Worm (Caenorhabditis elegans): ENCODE measurements around the gene tlk-1.

DNA sequence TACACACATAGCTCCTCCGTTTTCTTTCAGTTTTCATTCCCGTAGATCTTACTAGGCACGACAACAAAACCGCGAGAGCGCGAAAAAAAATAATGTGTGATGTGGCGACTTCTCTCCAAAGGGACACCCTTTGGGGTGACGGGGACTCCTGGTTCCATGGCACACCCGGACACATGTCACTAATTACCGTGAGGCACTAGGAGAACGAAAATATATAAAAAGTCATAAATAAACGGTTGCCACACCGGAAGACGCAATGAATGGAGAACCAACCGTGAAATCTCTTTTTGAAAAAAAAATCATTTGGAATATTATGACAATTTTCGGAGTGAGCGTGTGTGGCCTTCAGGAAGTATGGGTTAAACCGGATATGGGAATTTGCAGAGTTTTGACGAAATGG lies 30.7 kb downstream of the tlk-1 start:
- TF ChIP-seq egl-27 (tag; optimal IDR thresholded peaks at IDR 0.05) (no peak), ceh-63 (GFP tag; optimal IDR thresholded peaks at IDR 0.05) (no peak), unc-130 (tag; optimal IDR thresholded peaks at IDR 0.05) (no peak)

All from whole organism, L1 larva.